Fruit fly (Drosophila melanogaster) whole organism, embryonic: Measurements from ENCODE around the gene CG8312.

Experiments
- Antp ChIP-seq: fragments of 200-800 bp; sonication (Bioruptor generic); optimal IDR thresholded peaks from 3 replicates; lab custom pipeline; 2016; ENCODE audit warnings: missing biosample characterization, missing genetic modification characterization
- Bgb ChIP-seq: fragments of 200-800 bp; sonication (Bioruptor generic); IDR thresholded peaks from 2 replicates; pipeline ENCODE4 v1.3.6; 2022; ENCODE audit warnings: missing biosample characterization, missing genetic modification characterization; ENCODE audit not compliant: partially characterized antibody
- Bteb2 ChIP-seq: fragments of 200-800 bp; sonication (Bioruptor generic); optimal IDR thresholded peaks from 2 replicates; lab custom pipeline; 2016; ENCODE audit warnings: missing biosample characterization, missing genetic modification characterization
- CG10209 ChIP-seq: fragments of 200-800 bp; sonication (Bioruptor generic); optimal IDR thresholded peaks from 3 replicates; lab custom pipeline; 2017; ENCODE audit warnings: missing biosample characterization, mild to moderate bottlenecking, missing genetic modification characterization, missing genetic modification reagents
- CG10565 ChIP-seq: fragments of 200-800 bp; sonication (Bioruptor generic); optimal IDR thresholded peaks from 3 replicates; lab custom pipeline; 2016; ENCODE audit warnings: missing biosample characterization, mild to moderate bottlenecking, missing genetic modification characterization
- CG11093 ChIP-seq: fragments of 200-800 bp; sonication (Bioruptor generic); IDR thresholded peaks from 3 replicates; pipeline ENCODE4 v1.3.6; 2022; ENCODE audit warnings: missing biosample characterization, missing genetic modification characterization
- CG11560 ChIP-seq: fragments of 200-800 bp; sonication (Bioruptor generic); IDR thresholded peaks from 3 replicates; pipeline ENCODE4 v1.3.6; 2022; ENCODE audit warnings: missing biosample characterization, missing genetic modification characterization
- CG12104 ChIP-seq: fragments of 200-800 bp; sonication (Bioruptor generic); optimal IDR thresholded peaks from 3 replicates; lab custom pipeline; 2016; ENCODE audit warnings: missing biosample characterization, missing genetic modification characterization
- CG12659 ChIP-seq: fragments of 200-800 bp; sonication (Bioruptor generic); optimal IDR thresholded peaks from 3 replicates; lab custom pipeline; 2017; ENCODE audit warnings: mild to moderate bottlenecking, missing biosample characterization, missing genetic modification reagents, missing genetic modification characterization
- CG14050 ChIP-seq: fragments of 200-800 bp; sonication (Bioruptor generic); IDR thresholded peaks from 3 replicates; pipeline ENCODE4 v1.3.6; 2022; ENCODE audit warnings: missing biosample characterization, missing genetic modification characterization
- CG15073 ChIP-seq: fragments of 200-800 bp; sonication (Bioruptor generic); optimal IDR thresholded peaks from 2 replicates; lab custom pipeline; 2016; ENCODE audit warnings: missing biosample characterization, missing genetic modification characterization
- CG15479 ChIP-seq: fragments of 200-800 bp; sonication (Bioruptor generic); optimal IDR thresholded peaks from 3 replicates; lab custom pipeline; 2019; ENCODE audit warnings: missing biosample characterization, mild to moderate bottlenecking, missing genetic modification characterization, moderate library complexity
- CG17328 ChIP-seq: fragments of 200-800 bp; sonication (Bioruptor generic); IDR thresholded peaks from 2 replicates; pipeline ENCODE4 v1.3.6; 2022; ENCODE audit warnings: missing biosample characterization, missing genetic modification characterization
- CG1792 ChIP-seq: fragments of 200-800 bp; sonication (Bioruptor generic); optimal IDR thresholded peaks from 2 replicates; lab custom pipeline; 2016; ENCODE audit warnings: missing biosample characterization, missing genetic modification characterization
- CG18262 ChIP-seq: fragments of 200-800 bp; optimal IDR thresholded peaks from 3 replicates; lab custom pipeline; 2019; ENCODE audit warnings: missing biosample characterization, mild to moderate bottlenecking, missing genetic modification characterization, moderate library complexity
- CG2116 ChIP-seq: fragments of 200-800 bp; sonication (Bioruptor generic); optimal IDR thresholded peaks from 3 replicates; lab custom pipeline; 2018; ENCODE audit warnings: missing biosample characterization, mild to moderate bottlenecking, missing genetic modification characterization
- CG2120 ChIP-seq: fragments of 200-800 bp; sonication (Bioruptor generic); optimal IDR thresholded peaks from 3 replicates; lab custom pipeline; 2016; ENCODE audit warnings: missing biosample characterization, missing genetic modification characterization
- CG2202 ChIP-seq: fragments of 200-800 bp; sonication (Bioruptor generic); optimal IDR thresholded peaks from 2 replicates; lab custom pipeline; 2018; ENCODE audit warnings: missing biosample characterization, mild to moderate bottlenecking, missing genetic modification characterization
- CG31441 ChIP-seq: fragments of 200-800 bp; sonication (Bioruptor generic); IDR thresholded peaks from 2 replicates; pipeline ENCODE4 v1.3.6; 2022; ENCODE audit warnings: missing biosample characterization, missing genetic modification characterization
- CG3995 ChIP-seq: fragments of 200-800 bp; sonication (Bioruptor generic); optimal IDR thresholded peaks from 3 replicates; lab custom pipeline; 2016; ENCODE audit warnings: missing biosample characterization, missing genetic modification characterization
- CG5245 ChIP-seq: fragments of 200-800 bp; sonication (Bioruptor generic); optimal IDR thresholded peaks from 3 replicates; lab custom pipeline; 2016; ENCODE audit warnings: missing biosample characterization, missing genetic modification characterization
- CG6854 ChIP-seq: fragments of 200-800 bp; sonication (Bioruptor generic); optimal IDR thresholded peaks from 3 replicates; lab custom pipeline; 2017; ENCODE audit warnings: missing biosample characterization, mild to moderate bottlenecking, missing genetic modification characterization
- CG7271 ChIP-seq: fragments of 200-800 bp; sonication (Bioruptor generic); optimal IDR thresholded peaks from 2 replicates; lab custom pipeline; 2018; ENCODE audit warnings: missing biosample characterization, mild to moderate bottlenecking, missing genetic modification characterization, moderate library complexity
- CG8290 ChIP-seq, 3 experiments: fragments of 200-800 bp; sonication (Bioruptor generic); optimal IDR thresholded peaks; 2 replicates each; lab custom pipeline; 2016 to 2019; ENCODE audit warnings: missing biosample characterization in 3 of 3, missing genetic modification characterization in 3 of 3, mild to moderate bottlenecking in 2 of 3, moderate library complexity in 1 of 3
- CG9609 ChIP-seq: fragments of 200-800 bp; sonication (Bioruptor generic); optimal IDR thresholded peaks from 3 replicates; lab custom pipeline; 2016; ENCODE audit warnings: missing biosample characterization, missing genetic modification characterization
- CG9727 ChIP-seq: fragments of 200-800 bp; sonication (Bioruptor generic); optimal IDR thresholded peaks from 3 replicates; lab custom pipeline; 2017; ENCODE audit warnings: missing biosample characterization, mild to moderate bottlenecking, missing genetic modification characterization
- Deaf1 ChIP-seq: fragments of 200-800 bp; optimal IDR thresholded peaks from 3 replicates; lab custom pipeline; 2019; ENCODE audit warnings: missing biosample characterization, mild to moderate bottlenecking, missing genetic modification characterization, moderate library complexity
- Dfd ChIP-seq, 2 experiments: fragments of >200 bp; optimal IDR thresholded peaks; 2 replicates each; lab custom pipeline; 2017; ENCODE audit warnings: missing biosample characterization in 2 of 2, missing genetic modification characterization in 2 of 2
- E2f1 ChIP-seq: fragments of 200-800 bp; sonication (Bioruptor generic); IDR thresholded peaks from 2 replicates; pipeline ENCODE4 v1.3.6; 2022; ENCODE audit warnings: missing biosample characterization, missing genetic modification characterization
- Hr78 ChIP-seq, 2 experiments: fragments of 200-800 bp in 1 of 2; fragments of >200 bp in 1 of 2; sonication (Bioruptor generic) in 1 of 2; optimal IDR thresholded peaks; 2 replicates each; lab custom pipeline; 2017 to 2019; ENCODE audit warnings: missing biosample characterization in 2 of 2, missing genetic modification characterization in 2 of 2, mild to moderate bottlenecking in 1 of 2, moderate library complexity in 1 of 2
- NFAT ChIP-seq: fragments of 200-800 bp; sonication (Bioruptor generic); IDR thresholded peaks from 2 replicates; pipeline ENCODE4 v1.3.6; 2022; ENCODE audit warnings: missing biosample characterization, missing genetic modification characterization
- NK7.1 ChIP-seq: fragments of 200-800 bp; sonication (Bioruptor generic); optimal IDR thresholded peaks from 3 replicates; lab custom pipeline; 2016; ENCODE audit warnings: missing biosample characterization, missing genetic modification characterization
- Nf-YB ChIP-seq: fragments of 200-800 bp; sonication (Bioruptor generic); optimal IDR thresholded peaks from 3 replicates; lab custom pipeline; 2019; ENCODE audit warnings: missing biosample characterization, mild to moderate bottlenecking, missing genetic modification characterization, moderate library complexity
- Rfx ChIP-seq: fragments of 200-800 bp; sonication (Bioruptor generic); IDR thresholded peaks from 2 replicates; pipeline ENCODE4 v1.3.6; 2022; ENCODE audit warnings: missing biosample characterization, missing genetic modification characterization
- Six4 ChIP-seq: fragments of 200-800 bp; sonication (Bioruptor generic); optimal IDR thresholded peaks from 2 replicates; lab custom pipeline; 2016; ENCODE audit warnings: missing biosample characterization, missing genetic modification characterization
- abd-A ChIP-seq: fragments of 200-800 bp; sonication (Bioruptor generic); optimal IDR thresholded peaks from 3 replicates; lab custom pipeline; 2019; ENCODE audit warnings: missing biosample characterization, mild to moderate bottlenecking, missing genetic modification characterization, moderate library complexity
- caup ChIP-seq: fragments of 200-800 bp; sonication (Bioruptor generic); optimal IDR thresholded peaks from 3 replicates; lab custom pipeline; 2017; ENCODE audit warnings: missing biosample characterization, mild to moderate bottlenecking, missing genetic modification characterization, moderate library complexity; ENCODE audit not compliant: severe bottlenecking
- chm ChIP-seq: fragments of 200-800 bp; sonication (Bioruptor generic); IDR thresholded peaks from 2 replicates; pipeline ENCODE4 v1.3.6; 2022; ENCODE audit warnings: missing biosample characterization, missing genetic modification characterization
- croc ChIP-seq: fragments of 200-800 bp; sonication (Bioruptor generic); conservative IDR thresholded peaks from 3 replicates; pipeline ENCODE4 v1.3.6; 2022; ENCODE audit warnings: missing biosample characterization, missing genetic modification characterization
- danr ChIP-seq: fragments of 200-800 bp; sonication (Bioruptor generic); IDR thresholded peaks from 2 replicates; pipeline ENCODE4 v1.3.6; 2022; ENCODE audit warnings: missing biosample characterization, missing genetic modification characterization
- fd96Cb ChIP-seq: fragments of 200-800 bp; sonication (Bioruptor generic); optimal IDR thresholded peaks from 2 replicates; lab custom pipeline; 2018; ENCODE audit warnings: missing biosample characterization, mild to moderate bottlenecking, missing genetic modification characterization, moderate library complexity
- gcm ChIP-seq: fragments of 200-800 bp; sonication (Bioruptor generic); optimal IDR thresholded peaks from 2 replicates; lab custom pipeline; 2019; ENCODE audit warnings: missing biosample characterization, mild to moderate bottlenecking, missing genetic modification characterization, moderate library complexity
- gcm2 ChIP-seq: fragments of 200-800 bp; sonication (Bioruptor generic); optimal IDR thresholded peaks from 2 replicates; lab custom pipeline; 2016; ENCODE audit warnings: missing biosample characterization, missing genetic modification characterization
- gsb ChIP-seq: fragments of 200-800 bp; sonication (Bioruptor generic); IDR thresholded peaks from 2 replicates; pipeline ENCODE4 v1.3.6; 2022; ENCODE audit warnings: missing biosample characterization, missing genetic modification characterization
- jing ChIP-seq: fragments of 200-800 bp; sonication (Bioruptor generic); optimal IDR thresholded peaks from 2 replicates; lab custom pipeline; 2018; ENCODE audit warnings: missing biosample characterization, mild to moderate bottlenecking, missing genetic modification characterization
- luna ChIP-seq: fragments of 200-800 bp; sonication (Bioruptor generic); optimal IDR thresholded peaks from 2 replicates; lab custom pipeline; 2016; ENCODE audit warnings: missing biosample characterization, missing genetic modification characterization
- nom ChIP-seq: fragments of 200-800 bp; sonication (Bioruptor generic); optimal IDR thresholded peaks from 2 replicates; lab custom pipeline; 2017; ENCODE audit warnings: missing biosample characterization, missing genetic modification characterization, mild to moderate bottlenecking, moderate library complexity, missing genetic modification reagents
- pita ChIP-seq: fragments of 200-800 bp; sonication (Bioruptor generic); optimal IDR thresholded peaks from 2 replicates; lab custom pipeline; 2017; ENCODE audit warnings: missing biosample characterization, mild to moderate bottlenecking, missing genetic modification characterization
- row ChIP-seq: fragments of 200-800 bp; sonication (Bioruptor generic); IDR thresholded peaks from 3 replicates; pipeline ENCODE4 v1.3.6; 2022; ENCODE audit warnings: missing biosample characterization, missing genetic modification characterization
- sisA ChIP-seq: fragments of 200-800 bp; sonication (Bioruptor generic); IDR thresholded peaks from 2 replicates; pipeline ENCODE4 v1.3.6; 2022; ENCODE audit warnings: missing biosample characterization, missing genetic modification characterization
- slp2 ChIP-seq: fragments of 200-800 bp; sonication (Bioruptor generic); optimal IDR thresholded peaks from 2 replicates; lab custom pipeline; 2016; ENCODE audit warnings: missing biosample characterization, missing genetic modification characterization

CG8312 gene

dm6 chr3R:9618331-9618730 lies 27.2 kb downstream of the CG8312 start (continued):
- TF ChIP-seq Deaf1 (tag; lab: Kevin White, UChicago) (no peak), pita (GFP tag; lab: Kevin White, UChicago) (no peak), CG9727 (GFP tag; lab: Kevin White, UChicago) (peak; percentile 66), NFAT (peak; percentile 53), CG2116 (GFP tag; lab: Kevin White, UChicago) (peak; percentile 6), jing (peak; percentile 64), gsb (no peak), CG17328 (GFP tag; lab: Robert Waterston, UW) (peak; percentile 88), fd96Cb (tag; lab: Kevin White, UChicago) (peak; percentile 79), gcm2 (GFP tag; lab: Kevin White, UChicago) (peak; percentile 69), CG9609 (GFP tag; lab: Kevin White, UChicago) (peak; percentile 70), Hr78 (GFP tag; optimal IDR thresholded peaks at IDR 0.05; lab: Kevin White, UChicago) (peak in 1 of 2 experiments; percentile 43), nom (GFP tag; lab: Kevin White, UChicago) (no peak), CG5245 (peak; percentile 79), CG10209 (peak; percentile 54), Dfd (GFP tag; optimal IDR thresholded peaks at IDR 0.05; lab: Kevin White, UChicago) (no peak), Six4 (GFP tag; lab: Kevin White, UChicago) (peak; percentile 62), croc (GFP tag; lab: Robert Waterston, UW) (peak; percentile 75), slp2 (GFP tag; lab: Kevin White, UChicago) (peak; percentile 51), caup (GFP tag; lab: Kevin White, UChicago) (peak; percentile 45), CG18262 (tag; lab: Kevin White, UChicago) (peak; percentile 45), Bteb2 (GFP tag; lab: Kevin White, UChicago) (peak; percentile 33), CG6854 (GFP tag; lab: Kevin White, UChicago) (no peak), CG2120 (GFP tag; lab: Kevin White, UChicago) (peak; percentile 44), luna (GFP tag; lab: Kevin White, UChicago) (no peak), Antp (GFP tag; lab: Kevin White, UChicago) (peak; percentile 75), abd-A (no peak), sisA (peak; percentile 86), CG14050 (GFP tag; lab: Robert Waterston, UW) (peak; percentile 64), gcm (GFP tag; lab: Kevin White, UChicago) (peak; percentile 42), NK7.1 (peak; percentile 14), danr (GFP tag; lab: Robert Waterston, UW) (peak; percentile 67), CG8290 (GFP tag; optimal IDR thresholded peaks at IDR 0.05; lab: Kevin White, UChicago) (peak; percentile 49), CG8290 (tag; optimal IDR thresholded peaks at IDR 0.05; lab: Kevin White, UChicago) (peak in 1 of 2 experiments; percentile 78), row (GFP tag; lab: Robert Waterston, UW) (peak; percentile 82), CG3995 (GFP tag; lab: Kevin White, UChicago) (no peak), CG11560 (peak; percentile 34; the same call in 1 of the 3 replicates), CG12104 (GFP tag; lab: Kevin White, UChicago) (no peak), E2f1 (peak; percentile 69), Nf-YB (GFP tag; lab: Kevin White, UChicago) (peak; percentile 44), CG12659 (GFP tag; lab: Kevin White, UChicago) (peak; percentile 61), CG10565 (GFP tag; lab: Kevin White, UChicago) (peak; percentile 10), chm (GFP tag; lab: Robert Waterston, UW) (peak; percentile 76), CG31441 (GFP tag; lab: Robert Waterston, UW) (peak; percentile 77), Rfx (GFP tag; lab: Robert Waterston, UW) (peak; percentile 71), CG1792 (GFP tag; lab: Kevin White, UChicago) (peak; percentile 51), CG15073 (peak; percentile 6), CG7271 (tag; lab: Kevin White, UChicago) (no peak), CG15479 (GFP tag; lab: Kevin White, UChicago) (no peak), CG2202 (tag; lab: Kevin White, UChicago) (peak; percentile 45), CG11093 (GFP tag; lab: Robert Waterston, UW) (peak; percentile 52; the same call in 1 of the 3 replicates), Bgb (GFP tag; lab: Robert Waterston, UW) (no peak)
